Worm (Caenorhabditis elegans): ENCODE data around the gene ZK899.3.

Gene ZK899.3

ce11 chrX:9465722-9466132 lies 12.8 kb downstream of the ZK899.3 start (continued):
- peak; percentile 94 for TF ChIP-seq D1046.2 (GFP tag; IDR thresholded peaks at IDR 0.05)
- TF ChIP-seq nhr-25 (tag; optimal IDR thresholded peaks at IDR 0.05; ENCODE audit: borderline replicate concordance, insufficient read depth): peak; percentile 98
- TF ChIP-seq gei-8 (GFP tag; optimal IDR thresholded peaks at IDR 0.05): peak; percentile 78
- peak; percentile 98 for TF ChIP-seq ctbp-1 (GFP tag; IDR thresholded peaks at IDR 0.05)
- TF ChIP-seq lin-38 (GFP tag; IDR thresholded peaks at IDR 0.05): peak; percentile 88
- peak; percentile 100 for TF ChIP-seq nhr-77 (tag; optimal IDR thresholded peaks at IDR 0.05)
- peak; percentile 96 for TF ChIP-seq lin-29 (GFP tag; IDR thresholded peaks at IDR 0.05)
- peak; percentile 66; the same call in 1 of the 2 replicates for TF ChIP-seq dmd-8 (GFP tag; IDR thresholded peaks at IDR 0.05)
- TF ChIP-seq F44E2.7 (GFP tag; IDR thresholded peaks at IDR 0.05): no peak
- TF ChIP-seq spr-3 (GFP tag; optimal IDR thresholded peaks at IDR 0.05): peak; percentile 97
- TF ChIP-seq F49E8.2 (tag; optimal IDR thresholded peaks at IDR 0.05; ENCODE audit: borderline replicate concordance): no peak

- TF ChIP-seq Y105C5A.15 (GFP tag; IDR thresholded peaks at IDR 0.05): peak; percentile 15; the same call in 1 of the 2 replicates
- peak; percentile 52 for TF ChIP-seq ceh-32 (tag; optimal IDR thresholded peaks at IDR 0.05; ENCODE audit: poor library complexity)
- peak; percentile 78 for TF ChIP-seq mes-2 (tag; optimal IDR thresholded peaks at IDR 0.05; ENCODE audit: poor library complexity, severe bottlenecking)
- no peak for TF ChIP-seq attf-4 (tag; optimal IDR thresholded peaks at IDR 0.05)
- TF ChIP-seq zip-11 (GFP tag; IDR thresholded peaks at IDR 0.05): peak; percentile 58; the same call in 1 of the 2 replicates
- peak; percentile 84 for TF ChIP-seq nhr-41 (GFP tag; IDR thresholded peaks at IDR 0.05)
- peak; percentile 92 for TF ChIP-seq vab-7 (GFP tag; IDR thresholded peaks at IDR 0.05)
- TF ChIP-seq lin-38 (GFP tag; IDR thresholded peaks at IDR 0.05): no peak; the same call in 1 of the 2 replicates
- TF ChIP-seq nhr-237 (tag; optimal IDR thresholded peaks at IDR 0.05): no peak
- peak; percentile 82 for TF ChIP-seq ceh-20 (GFP tag; IDR thresholded peaks at IDR 0.05)
- no peak; the same call in 1 of the 2 replicates for TF ChIP-seq mxl-2 (GFP tag; conservative IDR thresholded peaks at IDR 0.05)
- peak; percentile 10 for TF ChIP-seq nhr-6 (tag; optimal IDR thresholded peaks at IDR 0.05)
- TF ChIP-seq pha-4 (GFP tag; IDR thresholded peaks at IDR 0.05): peak; percentile 86
- no peak for TF ChIP-seq pha-4 (tag; optimal IDR thresholded peaks at IDR 0.05)
- peak; percentile 87 for TF ChIP-seq nhr-42 (GFP tag; IDR thresholded peaks at IDR 0.05)
- peak; percentile 87 for TF ChIP-seq Y5F2A.4 (GFP tag; optimal IDR thresholded peaks at IDR 0.05)
- peak; percentile 73 for TF ChIP-seq dve-1 (tag; optimal IDR thresholded peaks at IDR 0.05; ENCODE audit: insufficient read depth)
- peak; percentile 79 for TF ChIP-seq lir-3 (tag; optimal IDR thresholded peaks at IDR 0.05)
- TF ChIP-seq Y75B8A.6 (GFP tag; IDR thresholded peaks at IDR 0.05): 0 out of 2 replicates have a peak, but pooled peaks have one; percentile 14
- TF ChIP-seq dmd-8 (GFP tag; IDR thresholded peaks at IDR 0.05): no peak; the same call in 1 of the 2 replicates
- TF ChIP-seq ZK337.2 (GFP tag; IDR thresholded peaks at IDR 0.05): peak; percentile 67
- peak; percentile 84 for TF ChIP-seq mep-1 (tag; optimal IDR thresholded peaks at IDR 0.05)
- TF ChIP-seq ZK546.5 (tag; optimal IDR thresholded peaks at IDR 0.05): no peak
- no peak for TF ChIP-seq skn-1 (tag; optimal IDR thresholded peaks at IDR 0.05)
- TF ChIP-seq daf-19 (GFP tag; conservative IDR thresholded peaks at IDR 0.05): peak; percentile 63; the same call in 1 of the 2 replicates
- TF ChIP-seq R02D3.7 (tag; optimal IDR thresholded peaks at IDR 0.05): no peak
- no peak; the same call in 1 of the 2 replicates for TF ChIP-seq dmd-6 (GFP tag; IDR thresholded peaks at IDR 0.05)
- peak; percentile 86 for TF ChIP-seq rbr-2 (tag; optimal IDR thresholded peaks at IDR 0.05)
- TF ChIP-seq lin-13 (GFP tag; optimal IDR thresholded peaks at IDR 0.05): no peak
- TF ChIP-seq daf-16 (GFP tag; optimal IDR thresholded peaks at IDR 0.05): peak; percentile 70 to 74
- TF ChIP-seq daf-16 (tag; optimal IDR thresholded peaks at IDR 0.05): no peak
- TF ChIP-seq hif-1 (tag; optimal IDR thresholded peaks at IDR 0.05): peak in 1 of 2 experiments; percentile 40
- TF ChIP-seq ceh-82 (tag; optimal IDR thresholded peaks at IDR 0.05): no peak
- TF ChIP-seq lim-7 (GFP tag; IDR thresholded peaks at IDR 0.05): peak; percentile 88
- TF ChIP-seq dmd-9 (GFP tag; IDR thresholded peaks at IDR 0.05): peak; percentile 57; the same call in 1 of the 2 replicates
- peak; percentile 1 for TF ChIP-seq unc-130 (GFP tag; optimal IDR thresholded peaks at IDR 0.05)
- peak; percentile 98 for TF ChIP-seq aha-1 (tag)
- TF ChIP-seq ctbp-1 (GFP tag; IDR thresholded peaks at IDR 0.05): peak; percentile 93
- TF ChIP-seq nhr-48 (tag; optimal IDR thresholded peaks at IDR 0.05): peak; percentile 66
- TF ChIP-seq F49E8.2 (tag; optimal IDR thresholded peaks at IDR 0.05; ENCODE audit: borderline replicate concordance): peak; percentile 21
- peak; percentile 89 for TF ChIP-seq madf-9 (GFP tag; conservative IDR thresholded peaks at IDR 0.05)
- TF ChIP-seq zag-1 (tag; optimal IDR thresholded peaks at IDR 0.05): no peak
Measured at ce11 chrX:9467573-9467972, 14.6 kb downstream of the ZK899.3 start.

All from whole organism, L4 larva.